Worm (Caenorhabditis elegans): Measurements from ENCODE around the gene E02H1.5.

DNA sequence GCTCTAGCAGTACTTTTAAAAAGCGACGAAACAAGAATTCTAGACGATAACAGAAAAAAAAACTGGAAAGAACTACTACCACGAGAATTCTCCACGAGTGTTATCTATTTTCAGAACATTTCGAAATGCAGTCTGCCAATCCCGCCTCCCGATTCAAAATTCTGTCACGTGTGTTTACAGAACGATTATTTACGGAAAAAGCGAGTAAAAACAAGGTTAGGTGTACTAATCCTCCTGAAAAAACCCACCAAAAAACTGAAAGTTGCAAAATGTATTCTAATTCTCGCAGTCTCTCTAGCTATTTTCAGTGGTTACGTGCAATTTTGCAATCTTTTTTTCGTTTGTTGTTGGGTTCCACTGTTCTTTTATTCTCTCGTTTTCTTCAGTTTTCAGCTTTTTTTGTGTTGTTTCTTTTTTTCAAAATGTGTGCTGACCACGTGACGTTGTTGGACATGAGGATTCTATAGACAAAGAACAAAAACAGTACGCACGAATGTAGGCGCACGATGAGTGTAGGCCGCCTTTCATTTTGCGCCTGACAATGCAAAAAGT lies 11.5 kb downstream of the E02H1.5 start:
- TF ChIP-seq lsy-2 (tag; optimal IDR thresholded peaks at IDR 0.05) = no peak
- TF ChIP-seq skn-1 (tag; optimal IDR thresholded peaks at IDR 0.05) = no peak
- no peak for TF ChIP-seq ztf-11 (tag; optimal IDR thresholded peaks at IDR 0.05)
- TF ChIP-seq R02D3.7 (tag; optimal IDR thresholded peaks at IDR 0.05) = no peak
- no peak for TF ChIP-seq nhr-77 (tag; optimal IDR thresholded peaks at IDR 0.05)
- TF ChIP-seq zfp-3 (GFP tag; conservative IDR thresholded peaks at IDR 0.05) = no peak
- TF ChIP-seq ama-1 (optimal IDR thresholded peaks at IDR 0.05) = no peak
- TF ChIP-seq nhr-10 (tag; optimal IDR thresholded peaks at IDR 0.05) = no peak
- TF ChIP-seq tra-1 (GFP tag; IDR thresholded peaks at IDR 0.05) = no peak
- no peak for TF ChIP-seq jun-1 (tag; optimal IDR thresholded peaks at IDR 0.05)
- TF ChIP-seq dmd-8 (GFP tag; IDR thresholded peaks at IDR 0.05) = no peak
- TF ChIP-seq egl-27 (tag; optimal IDR thresholded peaks at IDR 0.05) = no peak
- no peak for TF ChIP-seq unc-62 (GFP tag; optimal IDR thresholded peaks at IDR 0.05 in 1 of 2)
- TF ChIP-seq unc-62 (tag; optimal IDR thresholded peaks at IDR 0.05) = no peak

Measured in whole organism, L4 larva.